Worm (Caenorhabditis elegans) whole organism, L4 larva: ENCODE results near the gene Y113G7A.12.

Source experiments
- D1046.2 ChIP-seq: fragments of 200-800 bp; sonication (Bioruptor generic); IDR thresholded peaks from 2 replicates; pipeline ENCODE4 v1.3.6; 2022; ENCODE audit warnings: missing genetic modification characterization, missing compliant biosample characterization
- ZK546.5 ChIP-seq, 2 experiments: sonication (generic microtip); optimal IDR thresholded peaks; 2 replicates each; lab custom pipeline; 2017; ENCODE audit warnings: missing biosample characterization in 2 of 2, missing genetic modification characterization in 2 of 2
- aly-2 ChIP-seq: sonication (generic microtip); optimal IDR thresholded peaks from 2 replicates; lab custom pipeline; 2018; ENCODE audit warnings: missing biosample characterization, missing genetic modification characterization
- ama-1 ChIP-seq: fragments of 150-350 bp; optimal IDR thresholded peaks from 2 replicates; lab custom pipeline; 2014; ENCODE audit warnings: inconsistent platforms, mixed read lengths
- lin-15B ChIP-seq: fragments of 150-350 bp; sonication (generic microtip); optimal IDR thresholded peaks from 3 replicates; lab custom pipeline; 2014; ENCODE audit warnings: missing biosample characterization, missing genetic modification characterization
- lir-3 ChIP-seq: sonication (generic microtip); optimal IDR thresholded peaks from 2 replicates; lab custom pipeline; 2016; ENCODE audit warnings: mild to moderate bottlenecking, missing genetic modification characterization, missing compliant biosample characterization
- mdl-1 ChIP-seq, 2 experiments: fragments of 150-350 bp in 1 of 2; sonication (generic microtip) in 1 of 2; optimal IDR thresholded peaks; 2 replicates each; lab custom pipeline; 2014 to 2017; ENCODE audit warnings: missing biosample characterization in 2 of 2, missing genetic modification characterization in 2 of 2
- mep-1 ChIP-seq: fragments of 150-350 bp; sonication (generic microtip); optimal IDR thresholded peaks from 3 replicates; lab custom pipeline; 2014; ENCODE audit warnings: missing biosample characterization, missing genetic modification characterization
- nhr-237 ChIP-seq: sonication (generic microtip); optimal IDR thresholded peaks from 2 replicates; lab custom pipeline; 2017; ENCODE audit warnings: missing biosample characterization, missing genetic modification characterization
- nhr-76 ChIP-seq: fragments of 150-350 bp; optimal IDR thresholded peaks from 2 replicates; lab custom pipeline; 2014; ENCODE audit warnings: missing biosample characterization, missing genetic modification characterization
- pha-4 ChIP-seq, 2 experiments: fragments of 150-350 bp in 1 of 2; fragments of 200-800 bp in 1 of 2; sonication (Bioruptor generic) in 1 of 2; IDR thresholded peaks in 1 of 2; optimal IDR thresholded peaks in 1 of 2; 2 replicates each; pipeline versions ENCODE4 v1.3.6 to Lab custom; 2014 to 2022; ENCODE audit warnings: missing genetic modification characterization in 2 of 2, missing genetic modification reagents in 2 of 2, missing biosample characterization in 1 of 2, missing compliant biosample characterization in 1 of 2
- unc-62 ChIP-seq, 3 experiments: fragments of 150-350 bp in 1 of 3; sonication (generic microtip); optimal IDR thresholded peaks in 2 of 3; peaks in 1 of 3; 1 replicate in 1 of 3; 2 replicates in 2 of 3; lab custom pipeline; 2014 to 2017; ENCODE audit warnings: missing biosample characterization in 3 of 3, missing genetic modification characterization in 3 of 3, missing genetic modification reagents in 3 of 3, missing genotype in 1 of 3

DNA sequence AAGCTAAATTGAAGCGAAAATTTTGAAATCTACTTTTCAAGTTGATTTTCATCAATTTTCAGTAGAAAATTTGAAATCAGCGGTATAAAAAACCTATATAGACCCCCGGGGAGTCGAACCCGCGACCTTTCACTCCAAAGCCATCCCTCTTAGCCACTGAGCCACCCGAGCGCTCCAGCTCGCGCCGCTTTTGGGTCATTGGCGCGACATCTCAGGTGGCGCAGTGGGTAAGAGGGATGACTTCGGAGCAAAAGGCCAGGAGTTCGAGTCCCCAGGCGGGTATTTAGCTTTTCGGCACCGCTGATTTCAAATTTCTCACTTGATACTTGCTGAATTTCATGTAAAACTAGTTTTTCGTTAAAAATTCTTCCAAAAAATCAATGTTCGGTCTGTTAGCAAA lies 15.7 kb upstream of the Y113G7A.12 start:
- TF ChIP-seq nhr-76 (tag; lab: Kevin White, UChicago), result no peak
- TF ChIP-seq lin-15B (tag; lab: Kevin White, UChicago), result no peak
- TF ChIP-seq mdl-1 (tag; optimal IDR thresholded peaks at IDR 0.05; lab: Kevin White, UChicago), result no peak
- no peak for TF ChIP-seq lir-3
- TF ChIP-seq ZK546.5 (tag; optimal IDR thresholded peaks at IDR 0.05; lab: Kevin White, UChicago), result no peak
- TF ChIP-seq aly-2 (tag; lab: Kevin White, UChicago), result no peak
- no peak for TF ChIP-seq D1046.2 (GFP tag; lab: Robert Waterston, UW)
- no peak for TF ChIP-seq pha-4 (GFP tag; IDR thresholded peaks at IDR 0.05; lab: Robert Waterston, UW)
- no peak for TF ChIP-seq pha-4 (tag; optimal IDR thresholded peaks at IDR 0.05; lab: Kevin White, UChicago)
- no peak for TF ChIP-seq unc-62 (GFP tag; optimal IDR thresholded peaks at IDR 0.05 in 1 of 2; lab: Kevin White, UChicago)
- no peak for TF ChIP-seq unc-62 (tag; optimal IDR thresholded peaks at IDR 0.05; lab: Kevin White, UChicago)
- TF ChIP-seq ama-1 (lab: Kevin White, UChicago), result no peak
- TF ChIP-seq nhr-237, result no peak
- TF ChIP-seq mep-1 (tag; lab: Kevin White, UChicago), result no peak
